Worm (Caenorhabditis elegans): ENCODE results near the gene T28D9.11.

DNA sequence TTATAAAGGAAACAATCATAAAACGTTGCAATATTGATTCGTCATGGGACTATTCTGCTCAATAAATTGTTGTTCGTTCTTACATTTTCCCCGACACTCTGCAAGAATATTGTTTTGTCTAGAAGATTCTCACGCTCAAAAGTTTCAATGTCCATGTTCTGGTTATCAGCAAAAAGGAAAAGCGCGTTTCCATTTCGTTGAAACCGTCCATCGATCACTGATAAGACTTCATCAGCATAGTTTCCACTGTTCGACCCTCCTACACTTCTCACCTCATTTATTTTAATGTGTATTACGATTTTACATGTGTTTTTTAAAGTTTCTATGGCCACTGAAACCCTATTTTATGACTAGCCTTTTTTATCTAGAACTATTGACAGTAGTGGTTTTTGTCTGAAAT lies 28.3 kb upstream of the T28D9.11 start:
- TF ChIP-seq lin-13 (tag; optimal IDR thresholded peaks at IDR 0.05) (no peak), lin-32 (GFP tag; optimal IDR thresholded peaks at IDR 0.05) (no peak), pha-4 (tag; optimal IDR thresholded peaks at IDR 0.05) (no peak), cnd-1 (tag; optimal IDR thresholded peaks at IDR 0.05) (no peak), ztf-11 (tag; optimal IDR thresholded peaks at IDR 0.05) (no peak), tbx-8 (GFP tag; optimal IDR thresholded peaks at IDR 0.05) (no peak), flh-1 (GFP tag; optimal IDR thresholded peaks at IDR 0.05) (no peak), nhr-237 (tag; optimal IDR thresholded peaks at IDR 0.05) (no peak), snpc-4 (tag; optimal IDR thresholded peaks at IDR 0.05) (no peak), nhr-76 (tag; optimal IDR thresholded peaks at IDR 0.05) (no peak)

Data from whole organism, mixed stage, embryonic.